Fruit fly (Drosophila melanogaster) whole organism, embryonic: Measurements from ENCODE around the gene polo.

ENCODE experiments used
- Atf-2 ChIP-seq: fragments of 200-800 bp; sonication (Bioruptor generic); optimal IDR thresholded peaks from 2 replicates; lab custom pipeline; 2016; ENCODE audit warnings: missing biosample characterization, missing genetic modification characterization
- Bteb2 ChIP-seq: fragments of 200-800 bp; sonication (Bioruptor generic); optimal IDR thresholded peaks from 2 replicates; lab custom pipeline; 2016; ENCODE audit warnings: missing biosample characterization, missing genetic modification characterization
- CG10366 ChIP-seq: fragments of 200-800 bp; sonication (Bioruptor generic); IDR thresholded peaks from 2 replicates; pipeline ENCODE4 v1.3.6; 2022; ENCODE audit warnings: missing biosample characterization, missing genetic modification characterization
- CG12236 ChIP-seq: fragments of 200-800 bp; sonication (Bioruptor generic); optimal IDR thresholded peaks from 2 replicates; lab custom pipeline; 2016; ENCODE audit warnings: missing biosample characterization, missing genetic modification characterization
- CG13123 ChIP-seq: fragments of 200-800 bp; sonication (Bioruptor generic); optimal IDR thresholded peaks from 2 replicates; lab custom pipeline; 2016; ENCODE audit warnings: missing biosample characterization, missing genetic modification characterization
- CG14860 ChIP-seq: fragments of 200-800 bp; sonication (Bioruptor generic); IDR thresholded peaks from 3 replicates; pipeline ENCODE4 v1.3.6; 2022; ENCODE audit warnings: missing biosample characterization, missing genetic modification characterization; ENCODE audit not compliant: partially characterized antibody
- CG15073 ChIP-seq: fragments of 200-800 bp; sonication (Bioruptor generic); optimal IDR thresholded peaks from 2 replicates; lab custom pipeline; 2016; ENCODE audit warnings: missing biosample characterization, missing genetic modification characterization
- CG15479 ChIP-seq: fragments of 200-800 bp; sonication (Bioruptor generic); optimal IDR thresholded peaks from 3 replicates; lab custom pipeline; 2019; ENCODE audit warnings: missing biosample characterization, mild to moderate bottlenecking, missing genetic modification characterization, moderate library complexity
- CG2875 ChIP-seq: fragments of 200-800 bp; sonication (Bioruptor generic); optimal IDR thresholded peaks from 2 replicates; lab custom pipeline; 2017; ENCODE audit warnings: missing biosample characterization, mild to moderate bottlenecking, missing genetic modification characterization, missing genetic modification reagents
- CG30020 ChIP-seq: fragments of 200-800 bp; optimal IDR thresholded peaks from 2 replicates; lab custom pipeline; 2019; ENCODE audit warnings: missing biosample characterization, mild to moderate bottlenecking, missing genetic modification characterization, moderate library complexity
- CG32532 ChIP-seq: fragments of 200-800 bp; sonication (Bioruptor generic); IDR thresholded peaks from 2 replicates; pipeline ENCODE4 v1.3.6; 2022; ENCODE audit warnings: missing biosample characterization, missing genetic modification characterization
- CG3407 ChIP-seq: fragments of 200-800 bp; sonication (Bioruptor generic); optimal IDR thresholded peaks from 2 replicates; lab custom pipeline; 2018; ENCODE audit warnings: missing biosample characterization, mild to moderate bottlenecking, missing genetic modification characterization
- CG3847 ChIP-seq: fragments of 200-800 bp; sonication (Bioruptor generic); IDR thresholded peaks from 2 replicates; pipeline ENCODE4 v1.3.6; 2022; ENCODE audit warnings: missing biosample characterization, missing genetic modification characterization
- CG42726 ChIP-seq: fragments of 200-800 bp; sonication (Bioruptor generic); IDR thresholded peaks from 2 replicates; pipeline ENCODE4 v1.3.6; 2022; ENCODE audit warnings: missing biosample characterization, missing genetic modification characterization; ENCODE audit not compliant: partially characterized antibody
- CG4404 ChIP-seq: fragments of 200-800 bp; sonication (Bioruptor generic); IDR thresholded peaks from 2 replicates; pipeline ENCODE4 v1.3.6; 2022; ENCODE audit warnings: missing biosample characterization, missing genetic modification characterization
- CG5180 ChIP-seq: fragments of 200-800 bp; sonication (Bioruptor generic); optimal IDR thresholded peaks from 3 replicates; lab custom pipeline; 2017; ENCODE audit warnings: missing biosample characterization, missing genetic modification characterization, mild to moderate bottlenecking, moderate library complexity, missing genetic modification reagents
- CG7987 ChIP-seq: fragments of 200-800 bp; sonication (Bioruptor generic); optimal IDR thresholded peaks from 2 replicates; lab custom pipeline; 2018; ENCODE audit warnings: missing biosample characterization, mild to moderate bottlenecking, missing genetic modification characterization, moderate library complexity
- CG9437 ChIP-seq: fragments of 200-800 bp; sonication (Bioruptor generic); optimal IDR thresholded peaks from 2 replicates; lab custom pipeline; 2018; ENCODE audit warnings: missing biosample characterization, mild to moderate bottlenecking, missing genetic modification characterization
- CHES-1-like ChIP-seq: fragments of 200-800 bp; sonication (Bioruptor generic); optimal IDR thresholded peaks from 2 replicates; lab custom pipeline; 2016; ENCODE audit warnings: missing biosample characterization, missing genetic modification characterization
- Doc3 ChIP-seq: fragments of 200-800 bp; sonication (Bioruptor generic); IDR thresholded peaks from 3 replicates; pipeline ENCODE4 v1.3.6; 2022; ENCODE audit warnings: missing biosample characterization, missing genetic modification characterization; ENCODE audit not compliant: partially characterized antibody
- E2f1 ChIP-seq: fragments of 200-800 bp; sonication (Bioruptor generic); IDR thresholded peaks from 2 replicates; pipeline ENCODE4 v1.3.6; 2022; ENCODE audit warnings: missing biosample characterization, missing genetic modification characterization
- H15 ChIP-seq: fragments of 200-800 bp; sonication (Bioruptor generic); IDR thresholded peaks from 3 replicates; pipeline ENCODE4 v1.3.6; 2022; ENCODE audit warnings: missing biosample characterization, missing genetic modification characterization
- HLH4C ChIP-seq: fragments of 200-800 bp; sonication (Bioruptor generic); IDR thresholded peaks from 3 replicates; pipeline ENCODE4 v1.3.6; 2022; ENCODE audit warnings: missing biosample characterization, missing genetic modification characterization; ENCODE audit not compliant: partially characterized antibody
- HmgZ ChIP-seq: fragments of 200-800 bp; sonication (Bioruptor generic); optimal IDR thresholded peaks from 2 replicates; lab custom pipeline; 2018; ENCODE audit warnings: missing biosample characterization, mild to moderate bottlenecking, missing genetic modification characterization
- Hmr ChIP-seq: fragments of 200-800 bp; sonication (Bioruptor generic); optimal IDR thresholded peaks from 3 replicates; lab custom pipeline; 2017; ENCODE audit warnings: mild to moderate bottlenecking, missing biosample characterization, missing genetic modification reagents, missing genetic modification characterization
- Hsf ChIP-seq: fragments of 200-800 bp; sonication (Bioruptor generic); optimal IDR thresholded peaks from 3 replicates; lab custom pipeline; 2016; ENCODE audit warnings: missing biosample characterization, missing genetic modification characterization
- MBD-R2 ChIP-seq: fragments of 200-800 bp; sonication (Bioruptor generic); IDR thresholded peaks from 2 replicates; pipeline ENCODE4 v1.3.6; 2022; ENCODE audit warnings: missing biosample characterization, missing genetic modification characterization
- MESR4 ChIP-seq: fragments of 200-800 bp; sonication (Bioruptor generic); optimal IDR thresholded peaks from 2 replicates; lab custom pipeline; 2018; ENCODE audit warnings: missing biosample characterization, mild to moderate bottlenecking, missing genetic modification characterization, moderate library complexity
- Med ChIP-seq: fragments of 200-800 bp; sonication (Bioruptor generic); peaks from one replicate; lab custom pipeline; 2016; ENCODE audit warnings: missing biosample characterization, missing genetic modification characterization, mild to moderate bottlenecking, inconsistent platforms, moderate library complexity
- Xrp1 ChIP-seq: fragments of 200-800 bp; sonication (Bioruptor generic); IDR thresholded peaks from 2 replicates; pipeline ENCODE4 v1.3.6; 2022; ENCODE audit warnings: missing biosample characterization, missing genetic modification characterization
- ac ChIP-seq: fragments of 200-800 bp; sonication (Bioruptor generic); optimal IDR thresholded peaks from 3 replicates; lab custom pipeline; 2017; ENCODE audit warnings: missing biosample characterization, mild to moderate bottlenecking, missing genetic modification characterization
- bab2 ChIP-seq: fragments of 200-800 bp; sonication (Bioruptor generic); optimal IDR thresholded peaks from 2 replicates; lab custom pipeline; 2016; ENCODE audit warnings: missing biosample characterization, missing genetic modification characterization
- cg ChIP-seq: fragments of 200-800 bp; sonication (Bioruptor generic); optimal IDR thresholded peaks from 3 replicates; lab custom pipeline; 2019; ENCODE audit warnings: missing biosample characterization, mild to moderate bottlenecking, missing genetic modification characterization, moderate library complexity
- croc ChIP-seq: fragments of 200-800 bp; sonication (Bioruptor generic); conservative IDR thresholded peaks from 3 replicates; pipeline ENCODE4 v1.3.6; 2022; ENCODE audit warnings: missing biosample characterization, missing genetic modification characterization
- crol ChIP-seq: fragments of 200-800 bp; sonication (Bioruptor generic); IDR thresholded peaks from 2 replicates; pipeline ENCODE4 v1.3.6; 2022; ENCODE audit warnings: missing biosample characterization, missing genetic modification characterization
- emc ChIP-seq: fragments of 200-800 bp; sonication (Bioruptor generic); optimal IDR thresholded peaks from 2 replicates; lab custom pipeline; 2016; ENCODE audit warnings: missing biosample characterization, missing genetic modification characterization
- fu2 ChIP-seq: fragments of 200-800 bp; sonication (Bioruptor generic); optimal IDR thresholded peaks from 2 replicates; lab custom pipeline; 2016; ENCODE audit warnings: missing biosample characterization, missing genetic modification characterization
- gro ChIP-seq: fragments of 200-800 bp; sonication (Bioruptor generic); optimal IDR thresholded peaks from 2 replicates; lab custom pipeline; 2016; ENCODE audit warnings: missing biosample characterization, missing genetic modification characterization
- h ChIP-seq: fragments of >200 bp; optimal IDR thresholded peaks from 2 replicates; lab custom pipeline; 2017
- otp ChIP-seq: fragments of 200-800 bp; sonication (Bioruptor generic); IDR thresholded peaks from 3 replicates; pipeline ENCODE4, ENCODE4 v1.3.6; 2022; ENCODE audit warnings: missing biosample characterization, missing genetic modification characterization
- ranshi ChIP-seq: fragments of 200-800 bp; sonication (Bioruptor generic); IDR thresholded peaks from 2 replicates; pipeline ENCODE4 v1.3.6; 2022; ENCODE audit warnings: missing biosample characterization, missing genetic modification characterization
- sna ChIP-seq: fragments of 200-800 bp; sonication (Bioruptor generic); IDR thresholded peaks from 2 replicates; pipeline ENCODE4 v1.3.6; 2022; ENCODE audit warnings: missing biosample characterization, missing genetic modification characterization; ENCODE audit not compliant: partially characterized antibody
- ssp ChIP-seq: fragments of 200-800 bp; sonication (Bioruptor generic); IDR thresholded peaks from 2 replicates; pipeline ENCODE4 v1.3.6; 2022; ENCODE audit warnings: missing biosample characterization, missing genetic modification characterization
- stc ChIP-seq: fragments of 200-800 bp; sonication (Bioruptor generic); IDR thresholded peaks from 2 replicates; pipeline ENCODE4 v1.3.6; 2022; ENCODE audit warnings: missing biosample characterization, missing genetic modification characterization
- tin ChIP-seq: fragments of 200-800 bp; sonication (Bioruptor generic); optimal IDR thresholded peaks from 3 replicates; lab custom pipeline; 2016; ENCODE audit warnings: missing biosample characterization, missing genetic modification characterization
- wdn ChIP-seq: fragments of 200-800 bp; sonication (Bioruptor generic); IDR thresholded peaks from 2 replicates; pipeline ENCODE4 v1.3.6; 2022; ENCODE audit warnings: missing biosample characterization, missing genetic modification characterization
- zf30C ChIP-seq: fragments of 200-800 bp; sonication (Bioruptor generic); optimal IDR thresholded peaks from 3 replicates; lab custom pipeline; 2018; ENCODE audit warnings: missing biosample characterization, mild to moderate bottlenecking, missing genetic modification characterization
- zfh1 ChIP-seq: fragments of 200-800 bp; sonication (Bioruptor generic); IDR thresholded peaks from 3 replicates; pipeline ENCODE4 v1.3.6; 2022; ENCODE audit warnings: missing biosample characterization, missing genetic modification characterization

The polo gene

DNA sequence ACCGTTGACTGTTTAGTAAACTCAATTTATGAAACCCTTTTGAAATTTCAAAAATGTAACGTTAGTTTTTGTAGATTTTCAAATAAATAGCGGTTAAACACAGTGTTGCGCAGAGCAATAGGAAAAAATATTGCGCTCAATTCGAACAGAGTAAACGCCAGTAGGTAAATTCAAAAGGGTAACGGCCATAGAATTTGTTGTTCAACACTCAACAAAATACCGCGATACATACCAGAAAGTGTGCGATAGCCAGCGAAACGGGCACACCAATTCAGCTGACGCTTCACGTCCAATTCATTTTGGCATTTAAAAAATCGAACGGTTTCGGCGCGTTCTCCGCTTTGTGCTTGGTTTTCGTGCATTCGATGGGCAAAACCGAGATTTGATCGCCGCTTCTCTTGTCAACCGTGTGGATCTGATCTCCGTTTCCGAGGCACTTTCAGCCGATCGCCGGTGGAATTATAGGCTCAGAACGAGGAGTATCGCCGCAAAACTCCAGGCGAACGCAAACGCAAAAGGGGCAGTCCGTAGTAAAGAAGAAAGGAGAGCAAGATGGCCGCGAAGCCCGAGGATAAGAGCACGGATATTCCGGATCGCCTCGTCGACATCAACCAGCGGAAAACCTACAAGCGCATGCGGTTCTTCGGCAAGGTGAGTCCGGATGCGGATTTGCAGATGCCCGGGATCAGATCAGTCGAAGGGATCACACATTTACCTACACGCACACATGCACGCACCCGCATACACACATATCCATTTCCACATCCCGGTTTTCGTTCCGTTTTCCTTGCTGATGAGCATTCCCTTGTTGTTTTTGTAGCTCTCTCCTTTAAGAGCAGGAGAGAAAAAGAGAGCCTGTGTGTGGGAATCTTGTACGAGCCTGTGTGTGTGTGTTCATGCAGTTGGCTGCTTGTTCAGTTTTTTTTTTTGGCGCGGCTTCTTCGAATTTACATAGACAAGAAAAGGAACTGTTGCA, 592 bp downstream of the polo start (continued):
- TF ChIP-seq wdn (peak; percentile 43; the same call in 1 of the 2 replicates), tin (GFP tag; lab: Kevin White, UChicago) (peak; percentile 52), Hsf (GFP tag; lab: Kevin White, UChicago) (peak; percentile 47), croc (GFP tag; lab: Robert Waterston, UW) (no peak), HmgZ (tag; lab: Kevin White, UChicago) (peak; percentile 87), zf30C (GFP tag; lab: Kevin White, UChicago) (no peak), MESR4 (GFP tag; lab: Kevin White, UChicago) (peak; percentile 31), cg (GFP tag; lab: Kevin White, UChicago) (peak; percentile 71), CG42726 (GFP tag; lab: Robert Waterston, UW) (peak; percentile 87), ssp (peak; percentile 43), CG15073 (GFP tag; lab: Kevin White, UChicago) (no peak), CG3847 (GFP tag; lab: Robert Waterston, UW) (peak; percentile 89), ranshi (GFP tag; lab: Robert Waterston, UW) (no peak), CG4404 (GFP tag; lab: Robert Waterston, UW) (0 out of 2 replicates have a peak, but pooled peaks have one; percentile 9), crol (GFP tag; lab: Robert Waterston, UW) (no peak), HLH4C (GFP tag; lab: Robert Waterston, UW) (peak; percentile 71), H15 (GFP tag; lab: Robert Waterston, UW) (peak; percentile 31; the same call in 1 of the 3 replicates), CG3407 (GFP tag; lab: Kevin White, UChicago) (no peak), otp (GFP tag; lab: Robert Waterston, UW) (no peak), gro (GFP tag; lab: Kevin White, UChicago) (peak; percentile 77), E2f1 (peak; percentile 56), CG15479 (GFP tag; lab: Kevin White, UChicago) (peak; percentile 54), CG14860 (GFP tag; lab: Robert Waterston, UW) (peak; percentile 69), Med (GFP tag; lab: Kevin White, UChicago) (peak; percentile 92), bab2 (peak; percentile 26), CG2875 (GFP tag; lab: Kevin White, UChicago) (no peak), CG13123 (GFP tag; lab: Kevin White, UChicago) (no peak), CG7987 (peak; percentile 2), stc (GFP tag; lab: Robert Waterston, UW) (no peak), Xrp1 (GFP tag; lab: Robert Waterston, UW) (peak; percentile 53; the same call in 1 of the 2 replicates), zfh1 (GFP tag; lab: Robert Waterston, UW) (peak; percentile 73; the same call in 2 of the 3 replicates), emc (GFP tag; lab: Kevin White, UChicago) (peak; percentile 39), CG30020 (tag; lab: Kevin White, UChicago) (peak; percentile 33), Atf-2 (GFP tag; lab: Kevin White, UChicago) (peak; percentile 26)

DNA sequence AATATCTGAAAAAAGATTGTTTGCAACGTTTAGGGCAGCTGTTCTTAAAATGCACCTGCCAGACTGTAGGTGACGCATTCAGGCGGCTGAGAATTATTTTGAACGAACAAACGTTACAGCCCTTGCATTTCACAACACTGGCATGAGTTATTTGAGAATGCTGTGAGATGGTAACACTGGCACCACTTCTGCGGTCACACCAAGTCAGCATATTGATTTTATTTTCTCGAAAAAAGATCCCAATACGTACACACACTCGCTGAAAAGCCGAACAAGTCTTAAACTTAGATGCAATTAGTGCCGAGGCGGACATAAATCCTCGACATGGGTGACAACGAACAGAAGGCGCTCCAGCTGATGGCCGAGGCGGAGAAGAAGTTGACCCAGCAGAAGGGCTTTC, 4.0 kb downstream of the polo start, which contains the start of gene alphaSnap:
Gene alphaSnap, plus strand, starts transcription at position 164 of the 400 bp plus-strand sequence.
- TF ChIP-seq h (lab: Kevin White, UChicago): no peak
- peak; percentile 83 for TF ChIP-seq MBD-R2 (GFP tag; lab: Robert Waterston, UW)
- 0 out of 2 replicates have a peak, but pooled peaks have one; percentile 15 for TF ChIP-seq CG10366
- peak; percentile 33 for TF ChIP-seq Bteb2 (GFP tag; lab: Kevin White, UChicago)
- TF ChIP-seq ac (GFP tag; lab: Kevin White, UChicago): peak; percentile 68
- no peak for TF ChIP-seq CG14860 (GFP tag; lab: Robert Waterston, UW)
- TF ChIP-seq fu2 (GFP tag; lab: Kevin White, UChicago): peak; percentile 34
- peak; percentile 80 for TF ChIP-seq HmgZ (tag; lab: Kevin White, UChicago)
- peak; percentile 18 for TF ChIP-seq CHES-1-like (GFP tag; lab: Kevin White, UChicago)
- 0 out of 3 replicates have a peak, but pooled peaks have one; percentile 31 for TF ChIP-seq Doc3 (GFP tag; lab: Robert Waterston, UW)
- peak; percentile 7 for TF ChIP-seq CG9437 (GFP tag; lab: Kevin White, UChicago)
- no peak for TF ChIP-seq CG5180
- 0 out of 2 replicates have a peak, but pooled peaks have one; percentile 13 for TF ChIP-seq sna (GFP tag; lab: Robert Waterston, UW)
- peak; percentile 38 for TF ChIP-seq CG3407 (GFP tag; lab: Kevin White, UChicago)
- TF ChIP-seq CG12236 (GFP tag; lab: Kevin White, UChicago): peak; percentile 9
- peak; percentile 90 for TF ChIP-seq Med (GFP tag; lab: Kevin White, UChicago)
- TF ChIP-seq CG32532 (GFP tag; lab: Robert Waterston, UW): peak; percentile 15; the same call in 1 of the 2 replicates
- peak; percentile 57 for TF ChIP-seq Hmr (GFP tag; lab: Kevin White, UChicago)
